Worm (Caenorhabditis elegans): ENCODE data around the gene irld-27.

ce11 chrII:3371010-3371409, 38.9 kb downstream of the irld-27 start, which contains the start of gene bath-23:
- TF ChIP-seq rcor-1 (GFP tag; IDR thresholded peaks at IDR 0.05): no peak
- no peak for TF ChIP-seq ceh-79 (tag; optimal IDR thresholded peaks at IDR 0.05)
- TF ChIP-seq nfya-1 (tag; optimal IDR thresholded peaks at IDR 0.05; ENCODE audit: borderline replicate concordance, insufficient read depth): no peak
- TF ChIP-seq pha-4 (tag; optimal IDR thresholded peaks at IDR 0.05): no peak
- TF ChIP-seq Y53G8AR.9 (GFP tag; conservative IDR thresholded peaks at IDR 0.05): no peak
- TF ChIP-seq unc-62 (GFP tag; optimal IDR thresholded peaks at IDR 0.05): no peak
- TF ChIP-seq F33H1.4 (GFP tag; IDR thresholded peaks at IDR 0.05): no peak
- TF ChIP-seq fkh-3 (tag; optimal IDR thresholded peaks at IDR 0.05): no peak
- TF ChIP-seq K12H6.12 (tag; optimal IDR thresholded peaks at IDR 0.05): no peak
- TF ChIP-seq hrde-1 (tag; optimal IDR thresholded peaks at IDR 0.05; ENCODE audit: borderline replicate concordance): no peak
- TF ChIP-seq nfyb-1 (GFP tag; IDR thresholded peaks at IDR 0.05): no peak

Data from whole organism, young adult.